Worm (Caenorhabditis elegans) whole organism, late embryonic: ENCODE data around the gene ZK180.5.

Source experiments
- ahr-1 ChIP-seq: sonication (generic microtip); optimal IDR thresholded peaks from 2 replicates; lab custom pipeline; 2016; ENCODE audit warnings: missing genetic modification characterization, missing compliant biosample characterization
- ceh-19 ChIP-seq: fragments of 200-800 bp; sonication (Bioruptor generic); optimal IDR thresholded peaks from 2 replicates; lab custom pipeline; 2018; ENCODE audit warnings: mild to moderate bottlenecking, missing genetic modification characterization, missing compliant biosample characterization
- ceh-22 ChIP-seq: sonication (generic microtip); optimal IDR thresholded peaks from 2 replicates; lab custom pipeline; 2017; ENCODE audit warnings: missing biosample characterization, missing genetic modification characterization
- ceh-24 ChIP-seq: sonication (generic microtip); optimal IDR thresholded peaks from 2 replicates; lab custom pipeline; 2016; ENCODE audit warnings: mild to moderate bottlenecking, missing genetic modification characterization, missing compliant biosample characterization
- ceh-30 ChIP-seq: fragments of 150-350 bp; optimal IDR thresholded peaks from 2 replicates; lab custom pipeline; 2014; ENCODE audit warnings: missing biosample characterization, missing genetic modification characterization
- ceh-34 ChIP-seq: sonication (generic microtip); optimal IDR thresholded peaks from 2 replicates; lab custom pipeline; 2016; ENCODE audit warnings: mild to moderate bottlenecking, missing genetic modification characterization, missing compliant biosample characterization
- dmd-4 ChIP-seq: sonication (generic microtip); optimal IDR thresholded peaks from 2 replicates; lab custom pipeline; 2016; ENCODE audit warnings: borderline replicate concordance, missing genetic modification characterization, missing compliant biosample characterization
- fkh-6 ChIP-seq: sonication (generic microtip); optimal IDR thresholded peaks from 2 replicates; lab custom pipeline; 2016; ENCODE audit warnings: missing genetic modification characterization, missing compliant biosample characterization
- hlh-30 ChIP-seq: sonication (generic microtip); optimal IDR thresholded peaks from 2 replicates; lab custom pipeline; 2017; ENCODE audit warnings: antibody characterized with exemption, missing genetic modification characterization, missing compliant biosample characterization; ENCODE audit not compliant: insufficient read depth
- hlh-8 ChIP-seq: sonication (generic microtip); optimal IDR thresholded peaks from 2 replicates; lab custom pipeline; 2016; ENCODE audit warnings: missing genotype, missing genetic modification characterization, missing compliant biosample characterization
- nfya-1 ChIP-seq: sonication (generic microtip); optimal IDR thresholded peaks from 2 replicates; lab custom pipeline; 2017; ENCODE audit warnings: missing genetic modification characterization, mild to moderate bottlenecking, missing compliant biosample characterization, antibody characterized with exemption, moderate library complexity
- npax-4 ChIP-seq: sonication (generic microtip); optimal IDR thresholded peaks from 2 replicates; lab custom pipeline; 2016; ENCODE audit warnings: missing genetic modification characterization, missing compliant biosample characterization
- unc-3 ChIP-seq, 2 experiments: fragments of 200-800 bp in 1 of 2; sonication (Bioruptor generic) in 1 of 2; sonication (generic microtip) in 1 of 2; conservative IDR thresholded peaks in 1 of 2; optimal IDR thresholded peaks in 1 of 2; 2 replicates each; pipeline versions ENCODE4 v1.3.6 to Lab custom; 2016 to 2022; ENCODE audit warnings: missing compliant biosample characterization in 2 of 2, missing genetic modification characterization in 2 of 2, missing genetic modification reagents in 1 of 2
- unc-55 ChIP-seq: sonication (generic microtip); optimal IDR thresholded peaks from 2 replicates; lab custom pipeline; 2017; ENCODE audit warnings: missing biosample characterization, missing genetic modification reagents, missing genetic modification characterization

ce11 chrIV:4536247-4536646 is 19.3 kb upstream of the ZK180.5 start, which contains the start of gene ZK185.2:
- TF ChIP-seq ahr-1 (tag; lab: Kevin White, UChicago): no peak
- no peak for TF ChIP-seq ceh-19
- TF ChIP-seq fkh-6: no peak
- no peak for TF ChIP-seq hlh-8
- no peak for TF ChIP-seq npax-4 (tag; lab: Kevin White, UChicago)
- TF ChIP-seq hlh-30 (tag; lab: Kevin White, UChicago): no peak
- TF ChIP-seq unc-55 (GFP tag; lab: Kevin White, UChicago): no peak
- TF ChIP-seq nfya-1: no peak
- no peak for TF ChIP-seq unc-3 (GFP tag; conservative IDR thresholded peaks at IDR 0.05; lab: Robert Waterston, UW)
- no peak for TF ChIP-seq unc-3 (tag; optimal IDR thresholded peaks at IDR 0.05; lab: Kevin White, UChicago)
- TF ChIP-seq ceh-30 (tag; lab: Kevin White, UChicago): no peak
- TF ChIP-seq ceh-22 (tag; lab: Kevin White, UChicago): no peak
- no peak for TF ChIP-seq dmd-4 (tag; lab: Kevin White, UChicago)
- no peak for TF ChIP-seq ceh-34
- TF ChIP-seq ceh-24: no peak
